Fruit fly (Drosophila melanogaster) whole organism, larva: ENCODE data around the gene Antp.

ENCODE experiments used
- noc ChIP-seq: fragments of 200-800 bp; sonication (Bioruptor generic); optimal IDR thresholded peaks from 3 replicates; lab custom pipeline; 2019; ENCODE audit warnings: missing biosample characterization, mild to moderate bottlenecking, missing genetic modification characterization, moderate library complexity

Antp gene

DNA sequence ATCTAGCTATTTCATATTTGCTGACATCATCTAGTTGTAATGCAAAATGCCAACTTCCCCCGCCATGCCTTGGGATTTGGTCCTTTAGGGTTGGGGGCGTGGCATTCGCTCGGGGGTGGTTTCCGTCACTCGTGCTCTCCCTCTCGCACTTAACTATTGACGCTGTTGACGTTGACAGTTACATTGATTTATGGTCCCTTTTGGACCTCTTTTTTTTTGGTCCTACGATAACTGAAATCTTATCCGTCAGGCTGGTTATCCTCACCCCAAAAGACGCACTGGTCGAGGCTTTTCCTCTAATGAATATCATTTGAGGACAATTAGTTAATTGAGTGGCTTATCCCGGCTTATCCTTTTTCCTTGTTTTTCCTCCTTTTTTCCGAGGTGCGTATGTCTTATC, 45.9 kb downstream of the Antp start:
- no peak for TF ChIP-seq noc

DNA sequence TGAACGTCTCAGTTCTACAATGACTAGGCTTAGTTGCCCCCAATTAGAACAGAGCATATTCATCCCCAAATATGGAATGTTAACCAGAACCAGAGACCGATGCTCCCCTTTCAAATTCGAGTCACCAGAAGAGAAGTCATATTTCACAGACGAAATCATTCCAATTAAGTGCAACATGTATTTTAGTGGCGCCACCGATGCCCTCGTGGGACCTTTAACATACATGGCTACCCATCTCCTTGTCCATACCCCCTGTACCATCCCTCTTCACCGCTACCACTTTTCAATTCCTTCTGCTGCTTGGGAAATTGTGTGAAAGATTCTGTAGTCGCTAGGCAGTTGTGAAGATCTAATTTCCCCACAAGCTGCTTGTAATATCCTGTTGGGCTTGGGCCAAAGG, 46.3 kb downstream of the Antp start:
- no peak for TF ChIP-seq noc

DNA sequence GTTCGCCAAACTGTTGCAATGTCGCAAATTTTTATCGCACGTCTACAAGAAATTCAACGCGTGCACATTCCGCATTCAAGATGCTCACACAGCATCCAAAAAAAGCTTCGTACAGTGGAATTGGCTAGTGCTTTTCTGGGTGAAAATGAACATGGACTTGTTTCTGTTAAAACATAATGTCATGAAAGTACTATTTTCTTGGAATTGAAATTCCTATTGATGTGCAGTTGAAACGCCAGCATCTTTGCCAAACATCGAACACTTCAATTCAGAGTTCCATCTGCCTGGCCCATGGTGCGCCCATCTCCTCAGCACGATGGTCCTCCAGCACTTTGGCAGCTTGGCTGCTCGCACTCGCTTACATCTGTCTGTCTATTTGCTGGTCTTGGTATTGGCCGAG, 47.9 kb downstream of the Antp start:
- TF ChIP-seq noc, result no peak

DNA sequence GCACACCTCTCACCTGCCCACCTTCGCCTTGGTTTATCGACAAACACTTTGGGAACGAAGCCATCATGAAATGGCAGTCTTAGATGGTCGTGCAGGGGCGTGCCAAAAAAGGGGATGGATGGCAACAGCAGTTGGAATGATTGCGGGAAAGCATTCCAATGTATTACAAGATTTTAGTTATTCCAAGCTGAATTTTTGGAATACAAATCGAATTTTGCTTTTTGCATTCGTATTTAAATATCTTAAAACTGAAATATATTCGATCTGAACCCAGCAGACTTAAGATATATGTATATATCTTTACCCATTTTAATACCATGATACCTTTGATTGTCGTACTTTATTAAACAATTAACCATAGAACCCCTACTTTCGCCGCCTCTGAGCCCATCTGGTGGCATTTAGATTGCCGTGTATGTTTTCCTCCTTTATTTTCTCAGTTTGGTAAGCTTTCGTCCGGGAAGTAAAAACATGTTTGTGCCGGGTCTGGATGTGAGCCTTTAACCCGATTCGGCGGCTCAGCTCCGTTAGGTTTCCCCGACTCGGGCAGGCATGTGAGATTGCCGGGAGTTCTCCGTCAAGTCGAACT, 48.8 kb downstream of the Antp start:
- TF ChIP-seq noc, result no peak

DNA sequence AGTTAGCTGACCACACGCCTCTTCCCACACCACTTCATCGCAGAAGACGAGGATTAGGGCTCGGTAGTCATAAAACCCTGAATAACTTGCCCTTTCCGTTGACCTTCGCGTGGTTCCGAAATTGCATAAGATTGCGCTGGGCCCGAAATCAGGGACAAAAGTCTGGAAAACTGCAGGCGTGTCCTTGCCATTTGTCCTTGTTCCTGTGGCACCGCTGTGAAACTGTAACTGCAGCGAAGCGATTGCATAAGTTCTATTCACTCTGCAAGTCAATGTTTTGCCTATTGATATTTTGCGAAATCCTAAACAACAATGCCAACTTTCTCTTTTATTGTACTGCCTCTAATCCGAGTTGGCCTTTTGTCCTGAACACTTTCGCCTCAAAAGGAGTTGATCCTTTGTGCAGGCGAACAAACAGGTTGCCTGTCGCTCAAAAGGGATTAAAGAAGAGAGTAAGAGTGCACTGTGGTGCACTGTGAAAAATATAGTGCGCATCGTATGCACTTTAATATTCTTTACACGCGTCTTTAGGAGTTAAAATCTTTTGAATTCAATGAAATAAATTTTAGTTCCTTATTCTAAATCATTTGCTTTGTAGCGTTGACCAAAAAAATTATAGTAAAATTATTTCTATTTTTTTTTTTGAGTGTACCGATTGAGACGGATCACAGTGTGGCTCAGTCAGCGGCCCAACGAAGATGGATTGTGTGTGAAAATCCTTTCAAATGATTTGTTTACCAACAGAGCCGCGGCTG, 49.9 kb downstream of the Antp start:
- no peak for TF ChIP-seq noc

DNA sequence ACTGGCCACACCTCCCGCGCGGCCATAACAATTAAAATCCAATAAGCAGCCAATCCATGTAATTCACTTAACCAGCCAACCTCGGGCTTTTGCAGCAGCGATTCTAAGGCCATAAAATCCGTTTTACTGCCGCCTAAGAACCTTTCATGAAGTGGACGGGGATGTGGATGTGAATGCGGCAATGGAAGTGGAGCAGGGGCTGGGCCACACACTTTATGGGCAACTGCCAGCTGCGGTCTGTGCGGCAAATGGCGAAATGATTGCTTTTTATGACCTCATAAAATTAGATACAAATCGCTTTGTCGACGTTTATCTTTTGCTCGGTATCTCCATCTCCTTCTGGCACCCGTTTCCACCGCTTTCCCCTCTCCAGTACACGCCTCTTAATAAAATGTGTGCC, 54.0 kb downstream of the Antp start:
- TF ChIP-seq noc, result no peak

DNA sequence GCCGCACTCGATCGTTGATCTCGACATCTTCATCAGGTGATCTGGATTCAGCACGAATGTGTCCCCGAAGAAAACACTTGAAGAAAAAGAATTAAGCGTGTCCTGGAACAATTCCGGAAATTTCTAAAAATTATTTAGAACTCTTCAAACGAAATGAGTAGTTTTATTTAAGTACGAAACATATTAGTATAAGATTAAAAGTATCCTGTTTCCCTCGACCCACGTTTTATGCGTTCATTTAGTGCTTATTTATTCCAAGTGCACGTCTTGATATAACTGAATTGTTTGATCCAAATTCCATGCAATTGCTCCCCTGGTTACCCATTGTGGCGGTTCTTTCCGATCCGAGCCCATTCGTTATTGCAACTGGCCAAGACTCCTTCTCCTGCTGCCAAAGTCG, 59.4 kb downstream of the Antp start:
- TF ChIP-seq noc, result no peak

DNA sequence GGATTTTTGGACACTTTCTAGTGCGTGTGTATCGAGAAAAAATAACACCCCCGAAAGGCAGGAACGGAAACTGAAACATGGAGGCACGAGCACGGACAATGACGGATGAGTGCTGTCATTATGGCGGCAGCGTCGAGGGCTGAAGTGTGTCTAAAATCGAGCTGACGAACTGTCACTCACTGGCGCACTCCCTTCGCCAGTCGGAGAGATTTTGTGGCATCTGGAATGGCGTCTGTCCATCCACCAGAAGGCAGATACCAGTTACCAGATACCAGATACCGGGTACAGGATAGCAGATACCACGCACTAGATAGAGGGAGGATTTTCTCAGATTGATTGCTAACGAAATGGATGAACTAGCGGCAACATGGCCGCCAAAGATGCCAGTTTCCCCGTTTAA, 61.3 kb downstream of the Antp start:
- TF ChIP-seq noc, result no peak

DNA sequence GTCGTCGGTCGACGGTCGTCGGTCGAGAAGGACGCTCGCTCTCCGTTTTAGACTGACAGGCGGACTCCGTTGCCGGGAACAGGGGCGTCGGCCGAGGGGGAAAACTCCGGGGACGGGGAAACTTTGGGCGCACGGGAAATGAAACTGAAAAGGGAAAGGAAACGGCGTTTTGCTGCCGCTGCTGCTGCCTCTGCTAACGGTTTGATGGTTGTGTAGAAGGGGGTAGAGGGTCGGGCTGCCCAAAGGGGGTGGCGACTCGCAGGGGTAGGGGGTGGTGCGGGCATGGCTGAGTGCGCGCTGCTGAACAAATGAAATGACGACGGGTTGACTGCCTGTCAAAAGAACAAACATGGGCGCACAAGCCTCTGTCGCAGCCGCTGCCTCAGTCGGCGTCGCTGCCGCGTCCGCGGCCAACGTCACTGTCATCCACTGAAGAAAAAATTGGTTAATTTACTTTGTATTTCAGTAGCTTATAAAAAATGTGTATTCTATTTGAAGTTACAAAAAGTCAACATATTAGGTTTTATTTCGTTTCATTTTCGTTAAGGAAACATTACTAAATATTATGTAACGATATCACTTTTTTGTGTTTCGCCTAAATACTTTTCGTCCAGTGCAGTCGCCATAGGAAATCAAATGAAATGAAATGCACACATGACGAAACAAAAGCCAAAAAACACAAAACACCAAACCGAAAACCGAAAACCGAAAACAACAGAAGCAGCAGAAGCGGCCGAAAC, 63.0 kb downstream of the Antp start:
- no peak for TF ChIP-seq noc

DNA sequence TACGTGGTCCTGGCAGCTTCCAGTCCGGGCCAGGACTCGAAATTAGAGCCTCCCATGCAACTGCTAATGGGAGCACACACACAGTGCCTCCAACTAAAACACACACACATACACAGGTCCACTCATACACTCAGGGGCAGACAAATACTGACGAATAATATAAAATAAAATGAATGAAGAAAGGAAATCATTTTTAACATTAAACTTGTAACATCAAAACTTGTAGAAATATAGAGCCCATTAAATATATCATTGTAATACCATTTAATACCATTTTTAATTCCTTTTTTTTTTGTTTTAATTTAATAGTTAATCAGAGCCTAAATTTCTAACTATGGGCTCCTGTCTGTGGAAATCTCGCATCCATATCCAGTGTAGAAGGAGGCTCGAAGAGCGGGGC, 63.8 kb downstream of the Antp start:
- no peak for TF ChIP-seq noc

DNA sequence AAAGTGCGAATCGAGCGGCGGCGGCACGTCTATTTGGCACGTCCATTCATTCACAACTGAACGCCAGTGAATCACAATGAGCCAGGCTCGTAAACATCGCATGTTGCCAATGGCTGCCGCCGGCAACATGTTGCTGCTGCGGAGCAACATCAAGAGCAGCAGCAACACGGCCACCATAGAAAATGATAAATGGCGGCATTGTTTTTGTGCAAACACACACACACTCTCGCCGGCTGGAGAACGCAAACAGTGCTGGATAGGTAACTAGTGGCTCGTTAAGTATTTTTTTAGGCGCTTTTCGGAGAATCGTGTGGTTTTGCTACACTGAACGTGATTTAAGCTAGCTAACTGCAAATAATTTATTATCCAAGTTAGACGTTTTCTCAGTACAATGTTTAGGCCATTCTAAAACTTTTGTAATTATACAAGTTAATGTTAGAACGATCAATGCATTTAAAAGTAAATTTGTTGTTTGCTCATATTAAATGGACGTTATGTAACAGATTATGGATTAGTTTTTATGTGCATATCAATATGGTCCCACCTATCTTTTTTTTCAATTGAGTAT, 66.2 kb downstream of the Antp start:
- no peak for TF ChIP-seq noc

DNA sequence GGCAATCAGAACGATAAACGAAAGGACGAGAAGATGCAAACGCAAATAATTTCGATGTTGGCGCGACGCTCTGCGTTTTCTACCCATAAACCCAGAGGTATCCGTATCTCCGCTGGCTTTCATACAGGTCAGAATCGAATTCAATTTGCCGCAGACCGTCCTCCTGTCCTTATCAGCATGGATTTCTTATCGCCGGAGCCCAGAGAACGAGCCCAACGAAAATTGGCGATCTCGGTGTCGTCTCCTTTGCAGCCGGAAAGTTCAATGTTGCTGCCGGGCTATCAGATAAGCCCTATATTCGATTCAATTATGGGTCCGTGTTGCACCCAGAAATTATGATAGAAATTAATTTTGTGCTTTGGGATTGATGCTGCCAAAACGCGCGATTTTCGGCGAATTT, 67.0 kb downstream of the Antp start:
- no peak for TF ChIP-seq noc

DNA sequence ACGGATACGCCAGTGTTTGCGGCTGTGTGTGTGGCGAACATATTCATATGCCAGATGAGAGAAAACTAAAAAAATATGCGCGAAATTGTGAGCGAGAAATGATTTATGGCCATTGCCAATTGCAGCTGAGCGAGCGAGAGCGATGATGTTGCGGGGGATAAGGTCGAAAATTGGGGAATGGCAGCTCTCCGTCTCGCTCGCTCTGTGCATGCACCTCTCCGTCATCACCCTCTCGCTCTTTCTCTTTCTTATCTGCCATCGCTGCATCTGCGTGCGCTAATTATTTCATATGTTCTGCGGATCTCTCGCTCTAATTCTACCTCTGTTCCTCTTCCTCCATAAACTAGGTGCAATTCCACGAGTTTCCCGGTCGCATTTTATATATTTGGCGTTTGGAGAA, 68.6 kb downstream of the Antp start:
- TF ChIP-seq noc, result no peak

DNA sequence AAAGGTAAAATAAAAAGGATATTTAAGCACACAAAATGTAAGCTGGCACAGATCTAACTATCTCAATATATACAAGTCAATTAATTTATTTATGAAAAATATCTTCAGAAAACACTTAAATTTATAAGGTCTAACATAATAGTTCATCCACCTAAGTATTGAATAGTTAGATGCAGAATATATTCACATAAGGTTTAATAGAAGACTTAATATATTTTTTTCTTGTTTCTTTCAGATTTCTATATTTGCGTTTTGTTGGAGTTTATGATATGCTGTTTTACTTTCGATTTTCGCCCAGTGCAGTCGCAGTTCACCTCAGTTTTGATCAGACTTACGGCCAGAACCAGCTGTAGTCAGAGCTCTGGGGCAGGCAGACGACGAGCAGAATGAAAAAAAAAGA, 69.9 kb downstream of the Antp start:
- no peak for TF ChIP-seq noc

DNA sequence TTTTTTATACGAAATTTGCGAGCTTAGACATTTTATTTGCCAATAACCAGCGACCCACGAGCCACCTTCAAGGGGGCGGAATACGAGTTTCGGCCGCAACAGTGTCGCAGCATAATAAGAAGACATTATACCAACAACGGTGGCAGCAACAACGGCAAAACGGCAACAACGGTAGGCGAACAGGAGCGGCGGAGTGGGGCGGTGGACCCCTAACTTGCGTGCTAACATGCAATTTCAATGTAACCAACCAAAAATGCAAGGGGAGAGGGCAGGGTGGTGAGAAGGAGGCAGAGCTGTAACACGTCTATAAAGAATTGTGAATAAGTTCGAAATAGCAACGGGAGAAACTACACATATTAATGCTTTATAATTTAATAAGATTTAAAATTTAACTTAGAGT, 74.8 kb downstream of the Antp start:
- TF ChIP-seq noc, result no peak

DNA sequence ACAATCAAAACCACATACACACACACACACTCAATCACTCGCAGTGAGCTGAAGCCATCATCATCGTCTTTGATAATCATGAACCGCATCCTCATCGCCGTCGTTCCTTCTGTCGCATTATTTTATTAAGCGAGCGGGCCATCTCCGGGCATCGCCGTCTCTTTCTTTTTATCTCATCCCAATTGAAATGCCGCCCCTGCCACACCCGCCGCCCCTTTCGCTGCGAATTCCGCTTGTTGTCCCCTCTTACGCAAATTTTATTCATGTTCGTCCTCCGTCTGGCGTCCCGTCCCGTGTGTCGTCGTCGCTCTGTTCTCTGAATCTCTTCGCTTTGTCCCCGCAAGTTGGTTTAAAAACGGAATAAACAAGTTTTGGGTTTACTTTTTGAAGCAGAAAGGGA, 75.8 kb downstream of the Antp start:
- TF ChIP-seq noc, result no peak

DNA sequence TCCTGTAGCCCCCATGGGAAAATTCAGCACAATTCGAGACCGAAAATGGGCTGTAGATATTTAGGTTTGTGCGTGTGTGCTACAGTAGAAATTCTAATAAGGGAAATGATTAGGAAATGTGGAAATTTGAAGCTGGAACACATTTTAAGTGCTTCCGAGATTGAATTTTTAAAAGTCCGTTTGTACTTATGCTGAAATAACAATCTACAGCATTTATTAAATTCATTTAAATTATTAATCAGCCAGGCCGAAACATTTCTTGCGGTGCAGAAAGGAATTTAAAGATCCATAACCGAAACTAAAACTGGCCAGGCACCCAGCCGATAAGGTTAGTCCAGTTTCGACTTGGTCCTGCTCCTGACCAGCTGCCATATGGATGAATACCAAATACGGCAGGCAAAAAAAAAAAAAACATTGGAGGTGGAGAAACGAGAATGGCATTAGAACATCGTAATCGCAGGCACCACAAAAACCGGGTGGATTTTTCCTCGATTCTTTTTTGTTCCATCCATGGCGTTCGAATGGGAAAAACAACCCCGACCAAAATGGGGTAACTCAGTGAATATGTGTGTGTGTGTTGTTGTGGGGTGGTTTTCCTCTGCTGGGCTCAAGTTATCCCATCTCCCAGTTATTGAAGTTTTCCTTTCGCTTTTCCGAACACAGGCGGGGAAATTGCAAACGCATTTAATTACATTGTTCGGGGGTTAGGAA, 77.6 kb downstream of the Antp start:
- no peak for TF ChIP-seq noc
